Worm (Caenorhabditis elegans) whole organism, midembryonic: ENCODE data around the gene K10B3.1.

ENCODE experiments used
- T22C8.4 ChIP-seq: fragments of 200-800 bp; sonication (Bioruptor generic); IDR thresholded peaks from 2 replicates; pipeline ENCODE4 v1.3.6; 2022; ENCODE audit warnings: missing genetic modification characterization, missing compliant biosample characterization
- flt-1 ChIP-seq: fragments of 200-800 bp; sonication (Bioruptor generic); IDR thresholded peaks from 2 replicates; pipeline ENCODE4 v1.3.6; 2022; ENCODE audit warnings: missing genetic modification characterization, missing compliant biosample characterization
- ztf-23 ChIP-seq: fragments of 200-800 bp; sonication (Bioruptor generic); IDR thresholded peaks from 2 replicates; pipeline ENCODE4 v1.3.6; 2022; ENCODE audit warnings: missing genetic modification reagents, missing genetic modification characterization, missing compliant biosample characterization

ce11 chrX:3087245-3087644, 48.0 kb upstream of the K10B3.1 start, which contains the start of gene F52E4.5:
- TF ChIP-seq flt-1 (no peak), T22C8.4 (GFP tag; lab: Robert Waterston, UW) (no peak), ztf-23 (GFP tag; lab: Robert Waterston, UW) (no peak)
